Fruit fly (Drosophila melanogaster) S2 (cell line): ENCODE data around the gene CG7886.

Experiments used
- CG8478 ChIP-seq: fragments of >200 bp; optimal IDR thresholded peaks from 2 replicates; lab custom pipeline; 2018
- CTCF ChIP-seq, 2 experiments: fragments of >200 bp; optimal IDR thresholded peaks; 2 replicates each; lab custom pipeline; 2018

- no peak for TF ChIP-seq CG8478
- TF ChIP-seq CTCF (optimal IDR thresholded peaks at IDR 0.05; lab: Kevin White, UChicago): no peak
These were observed 13.7 kb upstream of the CG7886 start for dm6 chr3R:14655912-14656700.
